Worm (Caenorhabditis elegans) whole organism, L3 larva: Measurements from ENCODE around the gene Y37E11B.2.

ENCODE experiments used
- ZK546.5 ChIP-seq: sonication (generic microtip); optimal IDR thresholded peaks from 2 replicates; lab custom pipeline; 2017; ENCODE audit warnings: missing biosample characterization, missing genetic modification characterization
- ama-1 ChIP-seq: fragments of 150-350 bp; optimal IDR thresholded peaks from 2 replicates; lab custom pipeline; 2018
- ceh-28 ChIP-seq: fragments of 150-350 bp; optimal IDR thresholded peaks from 2 replicates; lab custom pipeline; 2014; ENCODE audit warnings: missing biosample characterization, missing genetic modification reagents, missing genetic modification characterization
- ceh-82 ChIP-seq: fragments of 150-350 bp; optimal IDR thresholded peaks from 2 replicates; lab custom pipeline; 2014; ENCODE audit warnings: missing biosample characterization, missing genetic modification characterization
- ceh-9 ChIP-seq: sonication (generic microtip); optimal IDR thresholded peaks from 2 replicates; lab custom pipeline; 2018; ENCODE audit warnings: missing biosample characterization, missing genetic modification characterization
- daf-12 ChIP-seq: fragments of 150-350 bp; optimal IDR thresholded peaks from 2 replicates; lab custom pipeline; 2014; ENCODE audit warnings: missing biosample characterization, missing genetic modification reagents, missing genetic modification characterization
- egl-5 ChIP-seq: fragments of 150-350 bp; optimal IDR thresholded peaks from 2 replicates; lab custom pipeline; 2017; ENCODE audit warnings: missing biosample characterization, missing genetic modification reagents, missing genetic modification characterization, inconsistent platforms
- elt-1 ChIP-seq: fragments of 150-350 bp; optimal IDR thresholded peaks from 2 replicates; lab custom pipeline; 2014; ENCODE audit warnings: missing biosample characterization, missing genetic modification characterization
- elt-2 ChIP-seq: sonication (generic microtip); optimal IDR thresholded peaks from 2 replicates; lab custom pipeline; 2016; ENCODE audit warnings: missing genetic modification reagents, mild to moderate bottlenecking, missing genetic modification characterization, missing compliant biosample characterization
- eor-1 ChIP-seq, 2 experiments: fragments of 150-350 bp; optimal IDR thresholded peaks; 2 replicates each; lab custom pipeline; 2014 to 2018; ENCODE audit warnings: missing biosample characterization in 2 of 2, missing genetic modification characterization in 2 of 2
- fkh-10 ChIP-seq: sonication (generic microtip); optimal IDR thresholded peaks from 2 replicates; lab custom pipeline; 2017; ENCODE audit warnings: missing biosample characterization, missing genetic modification reagents, missing genetic modification characterization
- fkh-2 ChIP-seq: fragments of 150-350 bp; optimal IDR thresholded peaks from 2 replicates; lab custom pipeline; 2014; ENCODE audit warnings: missing biosample characterization, missing genetic modification reagents, missing genetic modification characterization
- fos-1 ChIP-seq: fragments of 150-350 bp; optimal IDR thresholded peaks from 2 replicates; lab custom pipeline; 2014; ENCODE audit warnings: missing biosample characterization, missing genetic modification characterization
- hmg-11 ChIP-seq: sonication (generic microtip); optimal IDR thresholded peaks from 2 replicates; lab custom pipeline; 2016; ENCODE audit warnings: missing genetic modification characterization, missing compliant biosample characterization
- jun-1 ChIP-seq: fragments of 150-350 bp; optimal IDR thresholded peaks from 2 replicates; lab custom pipeline; 2014; ENCODE audit warnings: missing biosample characterization, missing genetic modification reagents, missing genetic modification characterization
- lin-15B ChIP-seq: fragments of 150-350 bp; optimal IDR thresholded peaks from 2 replicates; lab custom pipeline; 2014; ENCODE audit warnings: missing biosample characterization, missing genetic modification characterization
- lin-39 ChIP-seq: fragments of 150-350 bp; optimal IDR thresholded peaks from 2 replicates; lab custom pipeline; 2018; ENCODE audit warnings: missing biosample characterization, missing genetic modification reagents, missing genetic modification characterization
- mml-1 ChIP-seq: fragments of 150-350 bp; sonication (generic microtip); optimal IDR thresholded peaks from 3 replicates; lab custom pipeline; 2014; ENCODE audit warnings: missing biosample characterization, missing genetic modification characterization
- nfya-1 ChIP-seq: sonication (generic microtip); optimal IDR thresholded peaks from 2 replicates; lab custom pipeline; 2017; ENCODE audit warnings: missing genetic modification characterization, mild to moderate bottlenecking, missing compliant biosample characterization, antibody characterized with exemption, moderate library complexity; ENCODE audit not compliant: insufficient read depth
- nhr-11 ChIP-seq: fragments of 150-350 bp; optimal IDR thresholded peaks from 2 replicates; lab custom pipeline; 2014; ENCODE audit warnings: missing biosample characterization, missing genetic modification characterization
- nhr-12 ChIP-seq: fragments of 150-350 bp; optimal IDR thresholded peaks from 2 replicates; lab custom pipeline; 2014; ENCODE audit warnings: missing biosample characterization, missing genetic modification characterization
- nhr-23 ChIP-seq: fragments of 150-350 bp; optimal IDR thresholded peaks from 2 replicates; lab custom pipeline; 2014; ENCODE audit warnings: missing biosample characterization, missing genetic modification reagents, missing genetic modification characterization
- nhr-25 ChIP-seq: sonication (generic microtip); optimal IDR thresholded peaks from 2 replicates; lab custom pipeline; 2017; ENCODE audit warnings: missing biosample characterization, missing genetic modification characterization
- nhr-28 ChIP-seq: fragments of 150-350 bp; optimal IDR thresholded peaks from 2 replicates; lab custom pipeline; 2014; ENCODE audit warnings: missing biosample characterization, missing genetic modification characterization
- nhr-43 ChIP-seq: sonication (generic microtip); optimal IDR thresholded peaks from 2 replicates; lab custom pipeline; 2016; ENCODE audit warnings: mild to moderate bottlenecking, missing genetic modification characterization, missing compliant biosample characterization; ENCODE audit not compliant: poor library complexity, severe bottlenecking
- nhr-67 ChIP-seq: fragments of 150-350 bp; optimal IDR thresholded peaks from 2 replicates; lab custom pipeline; 2014; ENCODE audit warnings: missing biosample characterization, missing genetic modification characterization
- nhr-76 ChIP-seq: fragments of 150-350 bp; sonication (generic microtip); optimal IDR thresholded peaks from 5 replicates; lab custom pipeline; 2014; ENCODE audit warnings: missing biosample characterization, missing genetic modification characterization
- nhr-77 ChIP-seq: fragments of 150-350 bp; optimal IDR thresholded peaks from 2 replicates; lab custom pipeline; 2014; ENCODE audit warnings: missing biosample characterization, missing genetic modification characterization
- pha-4 ChIP-seq: fragments of 150-350 bp; optimal IDR thresholded peaks from 2 replicates; lab custom pipeline; 2014; ENCODE audit warnings: missing biosample characterization, missing genetic modification reagents, missing genetic modification characterization
- pqm-1 ChIP-seq: fragments of 150-350 bp; optimal IDR thresholded peaks from 2 replicates; lab custom pipeline; 2017; ENCODE audit warnings: missing biosample characterization, missing genetic modification characterization, inconsistent platforms
- snpc-4 ChIP-seq: fragments of 150-350 bp; optimal IDR thresholded peaks from 2 replicates; lab custom pipeline; 2014; ENCODE audit warnings: missing biosample characterization, missing genetic modification characterization
- tbx-2 ChIP-seq: sonication (generic microtip); optimal IDR thresholded peaks from 2 replicates; lab custom pipeline; 2016; ENCODE audit warnings: mild to moderate bottlenecking, missing genetic modification characterization, missing compliant biosample characterization
- unc-39 ChIP-seq: sonication (generic microtip); optimal IDR thresholded peaks from 4 replicates; lab custom pipeline; 2017; ENCODE audit warnings: missing biosample characterization, missing genetic modification characterization
- zag-1 ChIP-seq: fragments of 150-350 bp; optimal IDR thresholded peaks from 2 replicates; lab custom pipeline; 2014; ENCODE audit warnings: missing biosample characterization, missing genetic modification characterization
- ztf-11 ChIP-seq: fragments of 150-350 bp; optimal IDR thresholded peaks from 2 replicates; lab custom pipeline; 2014; ENCODE audit warnings: missing biosample characterization, missing genetic modification characterization
- ztf-4 ChIP-seq: fragments of 150-350 bp; optimal IDR thresholded peaks from 2 replicates; lab custom pipeline; 2014; ENCODE audit warnings: missing biosample characterization, missing genetic modification characterization

Y37E11B.2 gene

DNA sequence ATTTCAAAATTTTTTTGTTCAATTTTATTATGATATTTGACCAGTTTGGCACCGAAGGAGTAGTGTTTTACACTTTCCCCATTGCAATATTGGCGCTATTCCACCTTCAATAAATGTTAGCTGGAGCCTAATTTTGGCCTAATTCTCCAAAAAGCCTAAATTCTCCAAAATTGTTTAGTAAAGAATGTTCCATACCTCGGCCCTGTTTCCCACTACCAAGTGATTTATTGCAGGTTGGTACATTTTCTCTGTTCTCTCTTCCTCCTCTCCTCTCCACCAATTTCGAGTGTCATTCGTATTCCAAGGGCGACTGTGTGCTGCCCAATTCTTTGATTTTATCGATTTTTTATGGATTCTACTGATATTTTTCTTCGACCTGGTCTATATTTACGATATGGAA lies at the start of gene Y37E11B.2:
Gene Y37E11B.2, plus strand, starts transcription at position 301 of the 400 bp plus-strand sequence.
- TF ChIP-seq snpc-4 = no peak
- TF ChIP-seq ama-1 (lab: Kevin White, UChicago) = no peak
- TF ChIP-seq nfya-1 = no peak
- TF ChIP-seq nhr-67 (tag; lab: Kevin White, UChicago) = no peak
- TF ChIP-seq pqm-1 (tag; lab: Kevin White, UChicago) = no peak
- no peak for TF ChIP-seq tbx-2
- TF ChIP-seq nhr-12 (tag; lab: Kevin White, UChicago) = no peak
- no peak for TF ChIP-seq ztf-11
- no peak for TF ChIP-seq ZK546.5 (tag; lab: Kevin White, UChicago)
- no peak for TF ChIP-seq ceh-82 (tag; lab: Kevin White, UChicago)
- TF ChIP-seq eor-1 (tag; optimal IDR thresholded peaks at IDR 0.05; lab: Kevin White, UChicago) = no peak
- TF ChIP-seq nhr-43 (tag; lab: Kevin White, UChicago) = no peak
- no peak for TF ChIP-seq elt-1
- no peak for TF ChIP-seq mml-1 (tag; lab: Kevin White, UChicago)
- no peak for TF ChIP-seq fkh-2 (tag; lab: Kevin White, UChicago)
- no peak for TF ChIP-seq unc-39
- no peak for TF ChIP-seq daf-12 (tag; lab: Kevin White, UChicago)
- no peak for TF ChIP-seq nhr-11 (tag; lab: Kevin White, UChicago)
- TF ChIP-seq fkh-10 = no peak
- TF ChIP-seq, all 47 proteins: peak for 0

DNA sequence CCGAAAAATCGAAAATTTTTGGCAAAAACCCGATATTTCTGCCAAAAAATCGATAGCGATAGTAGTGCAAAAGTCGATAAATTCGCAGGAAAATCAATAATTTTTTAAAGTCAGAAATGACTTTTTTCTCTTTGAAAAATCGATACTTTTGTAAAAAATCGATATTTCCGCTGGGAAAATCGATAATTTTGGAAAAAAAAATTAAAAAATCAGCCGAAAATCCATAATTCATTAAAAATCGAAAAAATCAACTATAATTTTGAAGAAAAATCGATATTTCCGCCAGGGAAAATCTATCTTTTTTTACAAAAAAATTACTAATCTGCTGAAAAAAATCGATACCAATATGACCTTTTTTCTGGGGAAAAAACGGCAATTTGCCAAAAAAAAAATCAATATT lies 46.7 kb upstream of the Y37E11B.2 start:
- TF ChIP-seq eor-1 (tag; optimal IDR thresholded peaks at IDR 0.05; lab: Kevin White, UChicago) (no peak), nhr-25 (tag; lab: Kevin White, UChicago) (no peak), ceh-28 (tag; lab: Kevin White, UChicago) (peak; percentile 93)

DNA sequence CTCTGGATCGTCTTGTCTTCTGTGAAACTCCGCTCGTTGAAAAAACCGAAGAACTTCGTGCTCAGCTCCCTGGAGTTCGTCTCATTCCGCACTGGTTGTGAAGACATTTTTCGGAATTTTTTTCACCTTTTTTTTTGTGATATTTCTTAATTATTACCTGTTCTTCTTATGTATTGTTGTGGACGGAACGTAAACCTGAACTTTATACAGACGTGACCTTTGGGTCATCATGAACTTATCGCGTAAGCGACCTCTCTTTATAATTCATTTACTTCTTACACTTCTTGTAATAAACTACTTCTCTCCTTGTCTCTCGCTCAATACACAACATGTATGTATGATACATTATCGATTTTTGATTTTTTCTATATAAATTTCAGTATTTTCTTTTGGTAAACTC lies 46.1 kb upstream of the Y37E11B.2 start, which contains the start of gene M57.1:
Gene M57.1, plus strand, starts transcription at position 301 of the 400 bp plus-strand sequence.
- no peak for TF ChIP-seq hmg-11
- no peak for TF ChIP-seq nhr-43 (tag; lab: Kevin White, UChicago)
- TF ChIP-seq pha-4 (tag; lab: Kevin White, UChicago) = no peak
- no peak for TF ChIP-seq jun-1
- no peak for TF ChIP-seq fkh-10
- no peak for TF ChIP-seq zag-1

DNA sequence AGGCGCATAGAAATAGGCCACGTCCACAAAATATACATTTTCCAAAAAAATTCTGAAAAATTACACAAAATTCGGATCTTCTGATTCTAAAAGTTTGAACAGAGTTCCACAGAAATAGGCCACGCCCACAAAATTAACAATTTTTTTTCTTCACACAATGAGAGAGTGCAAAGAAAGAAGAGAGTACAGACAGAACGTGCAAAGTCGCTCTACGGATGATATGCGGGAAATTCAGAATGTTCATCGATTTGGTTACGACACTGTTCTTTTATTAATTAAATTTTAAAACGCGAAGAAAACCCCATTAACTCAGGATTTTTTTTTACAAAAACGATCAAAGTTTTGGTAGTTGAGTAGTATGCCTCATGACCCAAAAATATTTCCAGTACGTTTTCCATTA lies 45.3 kb upstream of the Y37E11B.2 start:
- TF ChIP-seq lin-15B (tag; lab: Kevin White, UChicago) = peak; percentile 46
- peak; percentile 26 for TF ChIP-seq hmg-11
- no peak for TF ChIP-seq nhr-77 (tag; lab: Kevin White, UChicago)
- TF ChIP-seq nfya-1 = peak; percentile 35
- TF ChIP-seq pha-4 (tag; lab: Kevin White, UChicago) = peak; percentile 48
- TF ChIP-seq ceh-9 (tag; lab: Kevin White, UChicago) = no peak
- TF ChIP-seq elt-1 = no peak
- TF ChIP-seq nhr-25 (tag; lab: Kevin White, UChicago) = peak; percentile 15

DNA sequence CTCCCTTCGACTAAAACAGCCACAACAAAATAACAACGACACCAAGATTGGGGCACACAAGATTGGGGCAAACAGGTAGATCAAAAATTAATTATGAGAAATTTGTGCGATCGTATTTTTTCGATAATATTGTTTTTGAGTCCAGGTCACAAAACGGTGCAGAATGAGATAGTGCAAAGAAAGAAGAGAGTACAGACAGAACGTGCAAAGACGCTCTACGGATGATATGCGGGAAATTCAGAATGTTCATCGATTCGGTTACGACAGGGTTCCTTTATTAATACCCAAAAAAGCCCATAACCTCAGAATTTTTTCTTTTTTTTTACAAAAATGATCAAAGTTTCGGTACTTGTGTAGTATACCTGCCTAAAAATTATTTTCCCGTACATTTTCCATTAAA lies 39.0 kb upstream of the Y37E11B.2 start:
- TF ChIP-seq elt-2 (tag; lab: Kevin White, UChicago) (no peak), hmg-11 (peak; percentile 15), nhr-23 (no peak), egl-5 (tag; lab: Kevin White, UChicago) (no peak), snpc-4 (no peak), ceh-28 (tag; lab: Kevin White, UChicago) (no peak), nhr-28 (tag; lab: Kevin White, UChicago) (no peak), ama-1 (lab: Kevin White, UChicago) (no peak), nhr-77 (tag; lab: Kevin White, UChicago) (no peak)

DNA sequence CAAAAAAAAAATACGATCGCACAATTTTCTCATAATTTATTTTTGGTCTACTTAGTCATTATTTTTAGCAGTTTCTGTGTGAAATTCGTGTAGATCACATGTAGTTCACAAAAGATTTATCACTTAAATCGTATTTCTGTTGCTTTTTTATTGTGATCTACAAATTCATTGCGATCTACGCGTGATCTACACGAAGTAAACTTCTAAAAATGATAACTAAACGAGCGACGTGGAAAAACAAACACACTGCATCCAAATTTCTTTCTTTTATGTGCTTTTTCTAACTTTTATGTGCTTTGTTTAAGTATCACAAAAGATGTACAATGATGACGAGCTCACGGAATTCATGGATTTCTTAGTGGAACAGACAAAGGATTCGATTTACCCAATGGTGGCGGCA lies 38.4 kb upstream of the Y37E11B.2 start, which contains the start of gene B0212.3:
Gene B0212.3, plus strand, starts transcription at position 301 of the 400 bp plus-strand sequence.
- TF ChIP-seq ztf-4 (tag; lab: Kevin White, UChicago) (no peak), jun-1 (no peak), ama-1 (lab: Kevin White, UChicago) (no peak), fos-1 (tag; lab: Kevin White, UChicago) (no peak), elt-1 (no peak), nhr-76 (tag; lab: Kevin White, UChicago) (no peak), pqm-1 (tag; lab: Kevin White, UChicago) (no peak), eor-1 (tag; optimal IDR thresholded peaks at IDR 0.05; lab: Kevin White, UChicago) (no peak), lin-39 (no peak), nhr-43 (tag; lab: Kevin White, UChicago) (no peak), lin-15B (tag; lab: Kevin White, UChicago) (no peak)
- TF ChIP-seq, all 47 proteins: peak for 0
